Worm (Caenorhabditis elegans): Measurements from ENCODE around the gene lurp-3.

lurp-3 gene

ce11 chrV:13455448-13455847 is at the start of gene lurp-3:
Gene lurp-3 (plus strand): TSS chrV:13455748.
- TF ChIP-seq W03F9.2 (tag; optimal IDR thresholded peaks at IDR 0.05) (no peak), dao-5 (tag; optimal IDR thresholded peaks at IDR 0.05) (no peak), him-1 (tag; optimal IDR thresholded peaks at IDR 0.05) (no peak)

DNA sequence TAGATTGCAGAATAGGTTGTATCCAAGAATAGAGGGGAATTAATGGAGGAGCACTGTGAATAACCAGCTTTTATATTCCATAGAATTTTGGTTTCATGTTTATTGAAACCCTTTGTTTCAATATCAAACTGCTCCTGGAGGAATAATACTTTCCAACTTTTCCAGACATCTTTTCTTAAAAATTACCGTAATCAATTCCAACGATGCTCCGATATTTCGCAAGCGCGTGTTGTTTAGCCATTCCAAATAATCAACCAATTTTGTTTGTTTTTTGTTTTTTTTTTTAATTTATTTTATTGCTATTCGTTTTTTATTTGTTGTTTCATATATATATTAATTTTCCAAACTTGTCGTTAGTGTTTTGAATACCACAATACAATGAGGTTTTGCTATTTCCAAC is 49.5 kb upstream of the lurp-3 start, which contains the start of gene cutl-1:
TSS of gene cutl-1 (minus strand) at position 83 of the 400 bp plus-strand sequence.
- TF ChIP-seq him-1 (tag; optimal IDR thresholded peaks at IDR 0.05) (no peak), W03F9.2 (tag; optimal IDR thresholded peaks at IDR 0.05) (no peak), dao-5 (tag; optimal IDR thresholded peaks at IDR 0.05) (no peak)

DNA sequence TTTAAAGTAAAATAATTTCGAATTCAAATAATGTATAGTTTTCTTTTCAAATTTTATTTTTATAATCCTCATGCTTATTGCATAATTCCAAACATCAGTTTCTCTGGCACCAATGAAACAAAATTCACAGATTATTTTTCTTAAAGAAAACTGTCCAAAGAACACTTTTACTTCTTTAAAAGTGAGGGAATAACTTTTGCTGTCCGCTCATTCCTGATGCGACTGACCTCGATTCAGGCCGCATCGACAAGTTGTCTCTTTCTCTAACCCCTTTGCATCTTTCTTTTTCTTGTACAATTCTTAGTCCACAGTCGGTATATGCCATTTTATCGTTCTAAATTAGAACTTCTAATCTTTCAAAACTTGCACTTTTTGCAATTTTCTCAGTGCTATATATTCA is 49.0 kb upstream of the lurp-3 start, which contains the start of gene F53F1.2:
TSS of gene F53F1.2 (plus strand) at position 306 of the 400 bp plus-strand sequence.
- TF ChIP-seq dao-5 (tag; optimal IDR thresholded peaks at IDR 0.05) (no peak), W03F9.2 (tag; optimal IDR thresholded peaks at IDR 0.05) (no peak), him-1 (tag; optimal IDR thresholded peaks at IDR 0.05) (no peak)

DNA sequence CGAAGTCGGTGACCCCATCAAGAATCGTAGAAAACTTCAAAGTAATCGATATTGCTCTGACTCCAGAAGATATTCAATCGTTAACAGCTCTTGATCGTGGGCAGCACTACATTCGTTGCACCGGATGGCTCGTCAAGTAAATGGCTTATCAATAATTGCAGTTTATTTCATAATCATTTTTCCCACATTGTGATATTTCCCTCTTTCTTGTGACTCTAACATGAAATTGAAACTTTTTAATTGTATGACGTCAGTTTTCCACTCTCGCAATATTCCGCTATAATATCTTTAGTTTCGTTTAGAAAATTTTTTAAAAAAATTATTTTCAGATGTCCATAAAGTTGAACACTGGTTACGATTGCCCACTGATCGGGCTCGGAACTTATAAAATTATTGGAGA is 47.6 kb upstream of the lurp-3 start, which contains the start of gene F53F1.3:
TSS of gene F53F1.3 (plus strand) at position 330 of the 400 bp plus-strand sequence.
- TF ChIP-seq W03F9.2 (tag; optimal IDR thresholded peaks at IDR 0.05) (no peak), dao-5 (tag; optimal IDR thresholded peaks at IDR 0.05) (no peak), him-1 (tag; optimal IDR thresholded peaks at IDR 0.05) (no peak)

DNA sequence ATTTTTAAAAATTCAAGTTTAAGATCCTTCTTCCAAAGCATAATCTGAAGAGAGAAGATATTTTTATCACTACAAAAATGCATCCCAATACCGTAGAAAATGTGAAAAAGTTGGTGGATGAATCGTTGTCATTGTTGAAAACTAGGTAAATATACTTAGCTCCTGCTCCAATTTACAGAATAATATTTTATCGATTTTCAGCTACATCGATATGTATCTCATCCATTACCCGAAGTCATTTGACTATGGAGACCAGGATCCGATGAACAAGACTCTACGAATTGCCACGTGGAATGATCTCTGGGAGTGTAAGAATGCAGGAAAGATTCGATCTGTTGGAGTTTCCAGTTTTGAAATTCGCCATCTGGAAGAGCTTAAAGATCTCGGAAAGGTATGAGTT is 47.1 kb upstream of the lurp-3 start:
- TF ChIP-seq him-1 (tag; optimal IDR thresholded peaks at IDR 0.05): no peak
- no peak for TF ChIP-seq dao-5 (tag; optimal IDR thresholded peaks at IDR 0.05)
- TF ChIP-seq W03F9.2 (tag; optimal IDR thresholded peaks at IDR 0.05): no peak

ce11 chrV:13409089-13409488 is 46.5 kb upstream of the lurp-3 start:
- TF ChIP-seq W03F9.2 (tag; optimal IDR thresholded peaks at IDR 0.05): no peak
- no peak for TF ChIP-seq him-1 (tag; optimal IDR thresholded peaks at IDR 0.05)
- no peak for TF ChIP-seq dao-5 (tag; optimal IDR thresholded peaks at IDR 0.05)

ce11 chrV:13410688-13411087 is 44.9 kb upstream of the lurp-3 start, which contains the start of gene F53F1.4:
Gene F53F1.4 (plus strand): TSS chrV:13411077.
- TF ChIP-seq dao-5 (tag; optimal IDR thresholded peaks at IDR 0.05) (no peak), W03F9.2 (tag; optimal IDR thresholded peaks at IDR 0.05) (no peak), him-1 (tag; optimal IDR thresholded peaks at IDR 0.05) (no peak)

- TF ChIP-seq dao-5 (tag; optimal IDR thresholded peaks at IDR 0.05): no peak
- no peak for TF ChIP-seq him-1 (tag; optimal IDR thresholded peaks at IDR 0.05)
- no peak for TF ChIP-seq W03F9.2 (tag; optimal IDR thresholded peaks at IDR 0.05)
Observed at ce11 chrV:13411225-13411991, 44.1 kb upstream of the lurp-3 start.

- TF ChIP-seq W03F9.2 (tag; optimal IDR thresholded peaks at IDR 0.05) (no peak), him-1 (tag; optimal IDR thresholded peaks at IDR 0.05) (no peak), dao-5 (tag; optimal IDR thresholded peaks at IDR 0.05) (no peak)
Observed at ce11 chrV:13411992-13412298, 43.6 kb upstream of the lurp-3 start.

DNA sequence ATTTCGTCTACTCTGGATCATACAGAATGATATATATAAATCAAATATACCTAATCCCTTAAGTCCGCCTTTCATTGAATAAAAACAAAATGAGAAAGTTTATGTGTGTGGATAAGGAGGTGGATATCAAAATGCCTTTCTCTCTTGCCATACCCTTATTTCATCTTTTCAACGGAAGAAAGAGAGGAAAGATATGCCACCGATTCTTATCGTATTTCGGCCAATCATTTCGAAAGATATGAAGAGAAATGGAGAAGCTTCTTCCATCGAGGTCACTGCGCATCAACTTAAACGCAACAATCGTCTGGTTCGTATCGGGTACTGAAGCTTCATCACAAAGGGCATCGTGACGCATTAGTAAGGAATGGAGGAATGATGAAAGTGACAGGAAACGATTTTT is 42.2 kb upstream of the lurp-3 start:
- TF ChIP-seq him-1 (tag; optimal IDR thresholded peaks at IDR 0.05) (no peak), dao-5 (tag; optimal IDR thresholded peaks at IDR 0.05) (no peak)

ce11 chrV:13414585-13414984 is 41.0 kb upstream of the lurp-3 start, which contains the start of gene cut-2:
Gene cut-2 (plus strand): TSS chrV:13414949.
- no peak for TF ChIP-seq W03F9.2 (tag; optimal IDR thresholded peaks at IDR 0.05)
- TF ChIP-seq him-1 (tag; optimal IDR thresholded peaks at IDR 0.05): no peak
- TF ChIP-seq dao-5 (tag; optimal IDR thresholded peaks at IDR 0.05): no peak

DNA sequence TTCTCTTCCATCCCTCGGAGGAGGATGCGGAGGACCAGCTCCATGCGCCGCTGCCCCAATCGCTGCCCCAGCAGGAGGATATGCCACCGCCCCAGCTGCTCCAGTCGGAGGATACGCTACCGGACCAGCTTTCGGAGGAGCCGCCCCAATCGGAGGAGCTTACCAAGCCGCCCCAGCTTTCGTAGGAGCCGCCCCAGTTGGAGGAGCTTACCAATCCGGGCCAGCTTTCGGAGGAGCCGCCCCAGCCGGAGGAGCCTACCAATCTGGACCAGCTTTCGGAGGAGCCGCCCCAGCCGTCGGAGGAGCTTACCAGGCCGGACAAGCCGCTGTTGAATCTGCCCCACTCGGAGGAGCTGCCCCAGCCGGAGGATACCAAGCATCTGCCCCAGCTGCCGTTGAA is 40.1 kb upstream of the lurp-3 start:
- TF ChIP-seq W03F9.2 (tag; optimal IDR thresholded peaks at IDR 0.05): no peak
- TF ChIP-seq dao-5 (tag; optimal IDR thresholded peaks at IDR 0.05): peak; percentile 33

DNA sequence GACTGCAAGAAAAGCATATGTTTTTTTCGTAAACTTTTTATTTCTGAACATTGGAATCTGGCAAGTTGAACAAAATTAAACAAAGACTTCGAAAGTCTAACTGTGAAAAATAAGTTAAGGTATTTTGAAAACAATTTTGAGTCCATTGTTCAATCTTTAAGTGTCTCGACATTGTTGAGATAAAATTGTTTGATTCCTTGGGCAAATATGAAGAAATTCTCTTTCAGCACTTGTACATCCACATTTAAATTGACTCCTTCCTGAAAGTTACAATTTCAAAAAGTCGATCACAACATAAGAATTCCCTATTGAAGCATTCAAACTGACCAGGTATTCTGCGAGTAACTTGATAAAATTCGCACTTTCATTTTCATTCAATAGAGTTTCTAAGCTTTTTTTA is 39.5 kb upstream of the lurp-3 start:
- TF ChIP-seq dao-5 (tag; optimal IDR thresholded peaks at IDR 0.05) (no peak), him-1 (tag; optimal IDR thresholded peaks at IDR 0.05) (no peak), W03F9.2 (tag; optimal IDR thresholded peaks at IDR 0.05) (no peak)

- TF ChIP-seq W03F9.2 (tag; optimal IDR thresholded peaks at IDR 0.05): no peak
- no peak for TF ChIP-seq him-1 (tag; optimal IDR thresholded peaks at IDR 0.05)
- no peak for TF ChIP-seq dao-5 (tag; optimal IDR thresholded peaks at IDR 0.05)
Observed at ce11 chrV:13417513-13417912, 38.0 kb upstream of the lurp-3 start, which contains the start of gene F53F1.6. Gene F53F1.6 (minus strand): TSS chrV:13417613.

ce11 chrV:13420640-13421039 is 34.9 kb upstream of the lurp-3 start, which contains the start of gene srv-8:
Gene srv-8 (minus strand): TSS chrV:13420740.
- no peak for TF ChIP-seq W03F9.2 (tag; optimal IDR thresholded peaks at IDR 0.05)
- no peak for TF ChIP-seq him-1 (tag; optimal IDR thresholded peaks at IDR 0.05)
- no peak for TF ChIP-seq dao-5 (tag; optimal IDR thresholded peaks at IDR 0.05)
